Fruit fly (Drosophila melanogaster): Measurements from ENCODE around the gene rb.

DNA sequence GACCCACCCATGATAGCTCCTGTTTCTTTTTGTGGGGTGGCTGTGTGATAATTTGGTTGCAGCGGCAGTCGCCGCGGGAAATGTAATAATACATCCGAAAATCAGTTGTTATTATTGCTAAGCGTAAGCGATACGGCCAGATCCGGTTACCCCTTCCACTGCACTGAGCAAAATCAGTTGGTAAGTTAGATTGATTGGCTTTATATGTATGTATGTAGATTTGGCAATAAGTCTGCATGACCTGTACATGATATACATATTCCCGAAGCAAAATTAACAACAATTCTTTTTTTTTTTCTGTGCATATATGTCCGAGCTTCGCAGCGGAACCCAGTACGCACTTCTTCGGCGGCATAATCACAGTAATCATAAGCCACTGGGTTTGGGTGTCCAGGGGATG is 42.2 kb downstream of the rb start:
- TF ChIP-seq svp (GFP tag) (peak; percentile 80), Sox15 (GFP tag; optimal IDR thresholded peaks at IDR 0.05) (no peak), CG10669 (GFP tag; optimal IDR thresholded peaks at IDR 0.05) (no peak), dac (GFP tag; optimal IDR thresholded peaks at IDR 0.05) (no peak), Sox102F (GFP tag; optimal IDR thresholded peaks at IDR 0.05) (peak; percentile 31), topi (GFP tag; optimal IDR thresholded peaks at IDR 0.05) (peak; percentile 12), Eip75B (GFP tag; optimal IDR thresholded peaks at IDR 0.05) (no peak), Ets21C (GFP tag; optimal IDR thresholded peaks at IDR 0.05) (no peak), Hr38 (GFP tag; optimal IDR thresholded peaks at IDR 0.05) (no peak), Lpt (GFP tag; optimal IDR thresholded peaks at IDR 0.05) (no peak), CG6854 (GFP tag; optimal IDR thresholded peaks at IDR 0.05) (no peak), acj6 (GFP tag; optimal IDR thresholded peaks at IDR 0.05) (no peak), vri (GFP tag; optimal IDR thresholded peaks at IDR 0.05) (no peak), Ets96B (tag; optimal IDR thresholded peaks at IDR 0.05) (no peak)
